Fruit fly (Drosophila melanogaster) whole organism, embryonic: ENCODE results near the gene Mtr3.

ENCODE experiments used
- Antp ChIP-seq: fragments of 200-800 bp; sonication (Bioruptor generic); optimal IDR thresholded peaks from 3 replicates; lab custom pipeline; 2016; ENCODE audit warnings: missing biosample characterization, missing genetic modification characterization
- B-H2 ChIP-seq: fragments of 200-800 bp; sonication (Bioruptor generic); optimal IDR thresholded peaks from 2 replicates; lab custom pipeline; 2018; ENCODE audit warnings: missing biosample characterization, mild to moderate bottlenecking, missing genetic modification characterization
- CG10959 ChIP-seq: fragments of 200-800 bp; sonication (Bioruptor generic); IDR thresholded peaks from 2 replicates; pipeline ENCODE4 v1.3.6; 2022; ENCODE audit warnings: missing biosample characterization, missing genetic modification characterization
- CG11398 ChIP-seq: fragments of 200-800 bp; sonication (Bioruptor generic); optimal IDR thresholded peaks from 2 replicates; lab custom pipeline; 2016; ENCODE audit warnings: missing biosample characterization, missing genetic modification characterization
- CG11456 ChIP-seq: fragments of 200-800 bp; sonication (Bioruptor generic); IDR thresholded peaks from 3 replicates; pipeline ENCODE4 v1.3.6; 2022; ENCODE audit warnings: missing biosample characterization, missing genetic modification characterization
- CG12219 ChIP-seq: fragments of 200-800 bp; sonication (Bioruptor generic); optimal IDR thresholded peaks from 3 replicates; lab custom pipeline; 2018; ENCODE audit warnings: missing biosample characterization, mild to moderate bottlenecking, missing genetic modification characterization
- CG13296 ChIP-seq: fragments of 200-800 bp; sonication (Bioruptor generic); optimal IDR thresholded peaks from 3 replicates; lab custom pipeline; 2018; ENCODE audit warnings: missing biosample characterization, mild to moderate bottlenecking, missing genetic modification characterization
- CG14050 ChIP-seq: fragments of 200-800 bp; sonication (Bioruptor generic); IDR thresholded peaks from 3 replicates; pipeline ENCODE4 v1.3.6; 2022; ENCODE audit warnings: missing biosample characterization, missing genetic modification characterization
- CG14667 ChIP-seq: fragments of 200-800 bp; sonication (Bioruptor generic); IDR thresholded peaks from 2 replicates; pipeline ENCODE4 v1.3.6; 2022; ENCODE audit warnings: missing biosample characterization, missing genetic modification characterization
- CG15011 ChIP-seq: fragments of 200-800 bp; sonication (Bioruptor generic); optimal IDR thresholded peaks from 3 replicates; lab custom pipeline; 2018; ENCODE audit warnings: missing biosample characterization, mild to moderate bottlenecking, missing genetic modification characterization
- CG16779 ChIP-seq: fragments of 200-800 bp; sonication (Bioruptor generic); IDR thresholded peaks from 2 replicates; pipeline ENCODE4 v1.3.6; 2022; ENCODE audit warnings: missing biosample characterization, missing genetic modification characterization
- CG16813 ChIP-seq: fragments of 200-800 bp; sonication (Bioruptor generic); IDR thresholded peaks from 3 replicates; pipeline ENCODE4 v1.3.6; 2022; ENCODE audit warnings: missing biosample characterization, missing genetic modification characterization; ENCODE audit not compliant: partially characterized antibody
- CG1792 ChIP-seq: fragments of 200-800 bp; sonication (Bioruptor generic); optimal IDR thresholded peaks from 2 replicates; lab custom pipeline; 2016; ENCODE audit warnings: missing biosample characterization, missing genetic modification characterization
- CG2120 ChIP-seq: fragments of 200-800 bp; sonication (Bioruptor generic); optimal IDR thresholded peaks from 3 replicates; lab custom pipeline; 2016; ENCODE audit warnings: missing biosample characterization, missing genetic modification characterization
- CG2129 ChIP-seq: fragments of 200-800 bp; sonication (Bioruptor generic); IDR thresholded peaks from 2 replicates; pipeline ENCODE4 v1.3.6; 2022; ENCODE audit warnings: missing biosample characterization, missing genetic modification characterization; ENCODE audit not compliant: partially characterized antibody
- CG4328 ChIP-seq: fragments of 200-800 bp; sonication (Bioruptor generic); optimal IDR thresholded peaks from 3 replicates; lab custom pipeline; 2017; ENCODE audit warnings: missing biosample characterization, missing genetic modification reagents, missing genetic modification characterization
- CG4730 ChIP-seq: fragments of 200-800 bp; sonication (Bioruptor generic); IDR thresholded peaks from 2 replicates; pipeline ENCODE4 v1.3.6; 2022; ENCODE audit warnings: missing biosample characterization, missing genetic modification characterization
- CG4854 ChIP-seq: fragments of 200-800 bp; sonication (Bioruptor generic); optimal IDR thresholded peaks from 2 replicates; lab custom pipeline; 2016; ENCODE audit warnings: missing biosample characterization, missing genetic modification characterization, inconsistent platforms
- CG6175 ChIP-seq: fragments of 200-800 bp; sonication (Bioruptor generic); IDR thresholded peaks from 3 replicates; pipeline ENCODE4 v1.3.6; 2022; ENCODE audit warnings: missing biosample characterization, missing genetic modification characterization
- CG6689 ChIP-seq: fragments of 200-800 bp; sonication (Bioruptor generic); IDR thresholded peaks from 2 replicates; pipeline ENCODE4 v1.3.6; 2022; ENCODE audit warnings: missing biosample characterization, missing genetic modification characterization
- CG6765 ChIP-seq: fragments of 200-800 bp; sonication (Bioruptor generic); optimal IDR thresholded peaks from 3 replicates; lab custom pipeline; 2017; ENCODE audit warnings: missing biosample characterization, mild to moderate bottlenecking, missing genetic modification characterization
- CG7839 ChIP-seq: fragments of 200-800 bp; sonication (Bioruptor generic); optimal IDR thresholded peaks from 3 replicates; lab custom pipeline; 2018; ENCODE audit warnings: missing biosample characterization, mild to moderate bottlenecking, missing genetic modification characterization, moderate library complexity
- CrebB ChIP-seq: fragments of 200-800 bp; sonication (Bioruptor generic); optimal IDR thresholded peaks from 3 replicates; lab custom pipeline; 2018; ENCODE audit warnings: missing biosample characterization, mild to moderate bottlenecking, missing genetic modification characterization
- D ChIP-seq, 2 experiments: fragments of 200-800 bp in 1 of 2; fragments of >200 bp in 1 of 2; sonication (Bioruptor generic) in 1 of 2; optimal IDR thresholded peaks; 2 replicates in 1 of 2; 3 replicates in 1 of 2; lab custom pipeline; 2017; ENCODE audit warnings: mild to moderate bottlenecking in 1 of 2, missing biosample characterization in 1 of 2, missing genetic modification characterization in 1 of 2, missing genetic modification reagents in 1 of 2
- Deaf1 ChIP-seq: fragments of 200-800 bp; optimal IDR thresholded peaks from 3 replicates; lab custom pipeline; 2019; ENCODE audit warnings: missing biosample characterization, mild to moderate bottlenecking, missing genetic modification characterization, moderate library complexity
- Hey ChIP-seq: fragments of 200-800 bp; sonication (Bioruptor generic); optimal IDR thresholded peaks from 3 replicates; lab custom pipeline; 2018; ENCODE audit warnings: missing biosample characterization, mild to moderate bottlenecking, missing genetic modification characterization
- Hr39 ChIP-seq: fragments of >200 bp; optimal IDR thresholded peaks from 2 replicates; lab custom pipeline; 2017
- Hr78 ChIP-seq, 2 experiments: fragments of 200-800 bp in 1 of 2; fragments of >200 bp in 1 of 2; sonication (Bioruptor generic) in 1 of 2; optimal IDR thresholded peaks; 2 replicates each; lab custom pipeline; 2017 to 2019; ENCODE audit warnings: missing biosample characterization in 2 of 2, missing genetic modification characterization in 2 of 2, mild to moderate bottlenecking in 1 of 2, moderate library complexity in 1 of 2
- MBD-R2 ChIP-seq: fragments of 200-800 bp; sonication (Bioruptor generic); IDR thresholded peaks from 2 replicates; pipeline ENCODE4 v1.3.6; 2022; ENCODE audit warnings: missing biosample characterization, missing genetic modification characterization
- Oaz ChIP-seq: fragments of 200-800 bp; sonication (Bioruptor generic); IDR thresholded peaks from 2 replicates; pipeline ENCODE4 v1.3.6; 2022; ENCODE audit warnings: missing biosample characterization, missing genetic modification characterization
- Rx ChIP-seq: fragments of 200-800 bp; sonication (Bioruptor generic); IDR thresholded peaks from 2 replicates; pipeline ENCODE4 v1.3.6; 2022; ENCODE audit warnings: missing biosample characterization, missing genetic modification characterization
- ac ChIP-seq: fragments of 200-800 bp; sonication (Bioruptor generic); optimal IDR thresholded peaks from 3 replicates; lab custom pipeline; 2017; ENCODE audit warnings: missing biosample characterization, mild to moderate bottlenecking, missing genetic modification characterization
- ash1 ChIP-seq: fragments of 200-800 bp; sonication (Bioruptor generic); optimal IDR thresholded peaks from 2 replicates; lab custom pipeline; 2018; ENCODE audit warnings: missing biosample characterization, mild to moderate bottlenecking, missing genetic modification characterization
- ato ChIP-seq: fragments of 200-800 bp; sonication (Bioruptor generic); IDR thresholded peaks from 2 replicates; pipeline ENCODE4 v1.3.6; 2022; ENCODE audit warnings: missing biosample characterization, missing genetic modification characterization; ENCODE audit not compliant: partially characterized antibody
- az2 ChIP-seq: fragments of 200-800 bp; sonication (Bioruptor generic); optimal IDR thresholded peaks from 3 replicates; lab custom pipeline; 2016; ENCODE audit warnings: missing biosample characterization, missing genetic modification characterization
- bowl ChIP-seq: fragments of 200-800 bp; sonication (Bioruptor generic); IDR thresholded peaks from 2 replicates; pipeline ENCODE4 v1.3.6; 2022; ENCODE audit warnings: missing biosample characterization, missing genetic modification characterization
- btn ChIP-seq: fragments of 200-800 bp; sonication (Bioruptor generic); optimal IDR thresholded peaks from 2 replicates; lab custom pipeline; 2016; ENCODE audit warnings: missing biosample characterization, missing genetic modification characterization
- gem ChIP-seq: fragments of 200-800 bp; sonication (Bioruptor generic); optimal IDR thresholded peaks from 2 replicates; lab custom pipeline; 2019; ENCODE audit warnings: missing biosample characterization, mild to moderate bottlenecking, missing genetic modification characterization, moderate library complexity
- hb ChIP-seq: fragments of 200-800 bp; sonication (Bioruptor generic); IDR thresholded peaks from 3 replicates; pipeline ENCODE4 v1.3.6; 2022; ENCODE audit warnings: missing biosample characterization, missing genetic modification characterization; ENCODE audit not compliant: partially characterized antibody
- ken ChIP-seq: fragments of 200-800 bp; sonication (Bioruptor generic); IDR thresholded peaks from 3 replicates; pipeline ENCODE4 v1.3.6; 2022; ENCODE audit warnings: missing biosample characterization, missing genetic modification characterization
- oc ChIP-seq: fragments of 200-800 bp; sonication (Bioruptor generic); optimal IDR thresholded peaks from 2 replicates; lab custom pipeline; 2018; ENCODE audit warnings: missing biosample characterization, mild to moderate bottlenecking, missing genetic modification characterization, moderate library complexity
- peb ChIP-seq: fragments of 200-800 bp; sonication (Bioruptor generic); IDR thresholded peaks from 2 replicates; pipeline ENCODE4 v1.3.6; 2022; ENCODE audit warnings: missing biosample characterization, missing genetic modification characterization
- psq ChIP-seq: fragments of 200-800 bp; sonication (Bioruptor generic); optimal IDR thresholded peaks from 2 replicates; lab custom pipeline; 2017; ENCODE audit warnings: missing biosample characterization, missing genetic modification characterization
- pzg ChIP-seq: fragments of 200-800 bp; sonication (Bioruptor generic); optimal IDR thresholded peaks from 3 replicates; lab custom pipeline; 2018; ENCODE audit warnings: missing biosample characterization, mild to moderate bottlenecking, missing genetic modification characterization, moderate library complexity
- schlank ChIP-seq: fragments of 200-800 bp; sonication (Bioruptor generic); optimal IDR thresholded peaks from 2 replicates; lab custom pipeline; 2018; ENCODE audit warnings: missing biosample characterization, mild to moderate bottlenecking, missing genetic modification characterization
- shn ChIP-seq: fragments of 200-800 bp; sonication (Bioruptor generic); optimal IDR thresholded peaks from 3 replicates; lab custom pipeline; 2016; ENCODE audit warnings: missing biosample characterization, missing genetic modification characterization
- sob ChIP-seq: fragments of 200-800 bp; sonication (Bioruptor generic); IDR thresholded peaks from 2 replicates; pipeline ENCODE4 v1.3.6; 2022; ENCODE audit warnings: missing biosample characterization, missing genetic modification characterization
- sug ChIP-seq: fragments of 200-800 bp; optimal IDR thresholded peaks from 2 replicates; lab custom pipeline; 2019; ENCODE audit warnings: missing biosample characterization, mild to moderate bottlenecking, missing genetic modification characterization, moderate library complexity
- tgo ChIP-seq: fragments of 200-800 bp; sonication (Bioruptor generic); IDR thresholded peaks from 3 replicates; pipeline ENCODE4 v1.3.6; 2022; ENCODE audit warnings: missing biosample characterization, missing genetic modification characterization
- trem ChIP-seq: fragments of 200-800 bp; optimal IDR thresholded peaks from 3 replicates; lab custom pipeline; 2019; ENCODE audit warnings: missing biosample characterization, mild to moderate bottlenecking, missing genetic modification characterization, moderate library complexity

Mtr3 gene

dm6 chr3L:19928435-19929011 is 15.0 kb upstream of the Mtr3 start, which contains the start of the genes CG8004 and RhoGDI (continued):
- no peak for TF ChIP-seq psq (GFP tag; lab: Kevin White, UChicago)
- TF ChIP-seq bowl (GFP tag; lab: Robert Waterston, UW), result no peak
- TF ChIP-seq CG4854 (GFP tag; lab: Kevin White, UChicago), result peak; percentile 41
- no peak for TF ChIP-seq CG16779 (GFP tag; lab: Robert Waterston, UW)
- no peak for TF ChIP-seq D (optimal IDR thresholded peaks at IDR 0.05; lab: Kevin White, UChicago)
- TF ChIP-seq D (GFP tag; optimal IDR thresholded peaks at IDR 0.05; lab: Kevin White, UChicago), result no peak
- TF ChIP-seq CG2120 (GFP tag; lab: Kevin White, UChicago), result peak; percentile 84
- peak; percentile 63 for TF ChIP-seq az2 (GFP tag; lab: Kevin White, UChicago)
- peak; percentile 61 for TF ChIP-seq Antp (GFP tag; lab: Kevin White, UChicago)
- 0 out of 2 replicates have a peak, but pooled peaks have one; percentile 14 for TF ChIP-seq CG14667 (GFP tag; lab: Robert Waterston, UW)
- no peak for TF ChIP-seq CG6175 (GFP tag; lab: Robert Waterston, UW)
- peak; percentile 85 for TF ChIP-seq MBD-R2 (GFP tag; lab: Robert Waterston, UW)
- TF ChIP-seq CrebB (tag; lab: Kevin White, UChicago), result peak; percentile 4
- TF ChIP-seq gem, result peak; percentile 81
- peak; percentile 84 for TF ChIP-seq pzg
- TF ChIP-seq ken, result peak; percentile 67; the same call in 1 of the 3 replicates
- no peak for TF ChIP-seq peb
- TF ChIP-seq shn (GFP tag; lab: Kevin White, UChicago), result peak; percentile 63
- TF ChIP-seq Hr78 (GFP tag; optimal IDR thresholded peaks at IDR 0.05; lab: Kevin White, UChicago), result no peak
- TF ChIP-seq CG14050 (GFP tag; lab: Robert Waterston, UW), result peak; percentile 43; the same call in 2 of the 3 replicates
- TF ChIP-seq CG4328 (GFP tag; lab: Kevin White, UChicago), result peak; percentile 48
- no peak for TF ChIP-seq btn (GFP tag; lab: Kevin White, UChicago)
- no peak for TF ChIP-seq CG6765
- no peak for TF ChIP-seq Oaz (GFP tag; lab: Robert Waterston, UW)
- no peak for TF ChIP-seq schlank (tag; lab: Kevin White, UChicago)
- no peak for TF ChIP-seq CG10959 (GFP tag; lab: Robert Waterston, UW)
- TF ChIP-seq CG11398, result peak; percentile 44
- no peak for TF ChIP-seq CG2129 (GFP tag; lab: Robert Waterston, UW)
- no peak for TF ChIP-seq CG12219 (GFP tag; lab: Kevin White, UChicago)
- no peak for TF ChIP-seq Hr39 (lab: Kevin White, UChicago)
- no peak for TF ChIP-seq oc
- TF ChIP-seq tgo (GFP tag; lab: Robert Waterston, UW), result peak; percentile 59; the same call in 2 of the 3 replicates
- TF ChIP-seq ac (GFP tag; lab: Kevin White, UChicago), result no peak
- TF ChIP-seq CG4730 (GFP tag; lab: Robert Waterston, UW), result 0 out of 2 replicates have a peak, but pooled peaks have one; percentile 25
- no peak for TF ChIP-seq hb
- no peak for TF ChIP-seq Hey
- peak; percentile 56; the same call in 1 of the 2 replicates for TF ChIP-seq CG6689 (GFP tag; lab: Robert Waterston, UW)
- TF ChIP-seq CG15011, result no peak
- peak; percentile 73 for TF ChIP-seq B-H2 (GFP tag; lab: Kevin White, UChicago)
- no peak for TF ChIP-seq CG16813
- no peak for TF ChIP-seq ato (GFP tag; lab: Robert Waterston, UW)
- peak; percentile 42 for TF ChIP-seq CG1792 (GFP tag; lab: Kevin White, UChicago)
- peak; percentile 56; the same call in 1 of the 2 replicates for TF ChIP-seq Rx (GFP tag; lab: Robert Waterston, UW)
- peak; percentile 59 for TF ChIP-seq sob (GFP tag; lab: Robert Waterston, UW)
- peak; percentile 2 for TF ChIP-seq CG13296 (GFP tag; lab: Kevin White, UChicago)
- no peak for TF ChIP-seq Deaf1
- TF ChIP-seq trem, result peak; percentile 90
- TF ChIP-seq ash1, result no peak
- peak; percentile 60 for TF ChIP-seq CG7839 (tag; lab: Kevin White, UChicago)
- TF ChIP-seq sug, result peak; percentile 62
- no peak; the same call in 2 of the 3 replicates for TF ChIP-seq CG11456 (GFP tag; lab: Robert Waterston, UW)
